Fruit fly (Drosophila melanogaster): ENCODE results near the gene Oli.

Gene Oli

dm6 chr2L:17591960-17592359 is 3.0 kb downstream of the Oli start, which contains the start of the genes Sytalpha and CG6870:
TSS of gene Sytalpha (plus strand) at chr2L:17592260.
TSS of gene CG6870 (minus strand) at chr2L:17592299.
- TF ChIP-seq CG9932 (GFP tag; IDR thresholded peaks at IDR 0.05), result no peak
- TF ChIP-seq Deaf1 (tag; optimal IDR thresholded peaks at IDR 0.05), result peak; percentile 66
- TF ChIP-seq caup (GFP tag; optimal IDR thresholded peaks at IDR 0.05; ENCODE audit: severe bottlenecking), result no peak
- no peak for TF ChIP-seq CG12659 (GFP tag; optimal IDR thresholded peaks at IDR 0.05)
- TF ChIP-seq CG7987 (GFP tag; optimal IDR thresholded peaks at IDR 0.05), result no peak
- TF ChIP-seq pan (optimal IDR thresholded peaks at IDR 0.05), result no peak
- TF ChIP-seq pan (GFP tag; optimal IDR thresholded peaks at IDR 0.05 in 1 of 2, IDR thresholded peaks at IDR 0.05 in 1 of 2), result no peak
- no peak for TF ChIP-seq CG3847 (GFP tag; IDR thresholded peaks at IDR 0.05)

- TF ChIP-seq al (GFP tag; IDR thresholded peaks at IDR 0.05) (no peak), Dp (GFP tag; optimal IDR thresholded peaks at IDR 0.05) (peak; percentile 40), ash1 (GFP tag; optimal IDR thresholded peaks at IDR 0.05) (no peak), Mad (GFP tag; optimal IDR thresholded peaks at IDR 0.05) (no peak), HLH4C (GFP tag; IDR thresholded peaks at IDR 0.05; ENCODE audit: partially characterized antibody) (no peak), crp (GFP tag; optimal IDR thresholded peaks at IDR 0.05) (peak in 1 of 2 experiments; percentile 19), ERR (GFP tag; optimal IDR thresholded peaks at IDR 0.05) (no peak), CG6175 (GFP tag; IDR thresholded peaks at IDR 0.05) (no peak), Xbp1 (GFP tag; optimal IDR thresholded peaks at IDR 0.05) (no peak), Oli (tag; optimal IDR thresholded peaks at IDR 0.05) (no peak), CG3995 (GFP tag; optimal IDR thresholded peaks at IDR 0.05) (no peak), Myb (GFP tag; optimal IDR thresholded peaks at IDR 0.05) (no peak), ftz-f1 (GFP tag; optimal IDR thresholded peaks at IDR 0.05) (no peak), E2f2 (GFP tag; IDR thresholded peaks at IDR 0.05) (peak; percentile 36; the same call in 1 of the 2 replicates), Usf (GFP tag; optimal IDR thresholded peaks at IDR 0.05) (no peak), crc (GFP tag; optimal IDR thresholded peaks at IDR 0.05) (no peak), HLHmδ (GFP tag; optimal IDR thresholded peaks at IDR 0.05) (no peak), dmrt11E (tag; optimal IDR thresholded peaks at IDR 0.05) (no peak), CG17359 (tag; optimal IDR thresholded peaks at IDR 0.05) (no peak), fd96Cb (tag; optimal IDR thresholded peaks at IDR 0.05) (no peak), B-H2 (GFP tag; optimal IDR thresholded peaks at IDR 0.05) (no peak), sens-2 (GFP tag; IDR thresholded peaks at IDR 0.05) (no peak), CG8765 (GFP tag; IDR thresholded peaks at IDR 0.05) (no peak), stc (GFP tag; IDR thresholded peaks at IDR 0.05) (no peak), CG31224 (GFP tag; IDR thresholded peaks at IDR 0.05) (no peak), scrt (GFP tag; optimal IDR thresholded peaks at IDR 0.05) (peak; percentile 97), Lim3 (GFP tag; IDR thresholded peaks at IDR 0.05) (no peak), CG8281 (tag; optimal IDR thresholded peaks at IDR 0.05) (no peak), vnd (GFP tag; IDR thresholded peaks at IDR 0.05; ENCODE audit: partially characterized antibody) (no peak), exex (tag; optimal IDR thresholded peaks at IDR 0.05) (no peak), CTCF (GFP tag; optimal IDR thresholded peaks at IDR 0.05) (peak; percentile 45), CG14441 (GFP tag; IDR thresholded peaks at IDR 0.05) (no peak), abd-A (tag; optimal IDR thresholded peaks at IDR 0.05) (peak; percentile 2), gce (GFP tag; IDR thresholded peaks at IDR 0.05) (no peak), sd (tag; optimal IDR thresholded peaks at IDR 0.05) (no peak), Lpt (GFP tag; optimal IDR thresholded peaks at IDR 0.05) (no peak), run (tag; optimal IDR thresholded peaks at IDR 0.05) (no peak)
Measured at dm6 chr2L:17594087-17594486, 5.1 kb downstream of the Oli start.

Data from whole organism, embryonic.